Worm (Caenorhabditis elegans): ENCODE measurements around the gene ceh-75.

DNA sequence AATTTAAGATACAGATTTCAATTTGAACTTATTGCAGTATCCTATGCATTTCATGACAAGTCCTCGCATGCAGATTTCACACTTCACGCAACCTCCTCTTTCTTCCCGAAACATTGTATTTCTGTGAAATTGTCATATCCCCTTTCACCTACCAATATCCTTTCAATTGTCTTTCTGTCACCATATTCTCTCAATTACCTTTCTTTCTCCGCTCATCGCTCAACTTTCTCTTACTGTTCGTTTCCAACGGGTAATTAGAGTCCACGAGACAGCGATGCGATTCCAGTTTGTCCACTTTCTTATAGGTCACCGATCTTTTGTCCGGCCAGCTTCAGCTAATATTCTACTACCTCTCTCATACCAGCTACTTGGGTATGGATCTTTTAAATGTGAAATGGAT, 31.3 kb downstream of the ceh-75 start, which contains the start of gene mam-5:
- TF ChIP-seq ama-1 (optimal IDR thresholded peaks at IDR 0.05) (no peak), ama-1 (GFP tag; optimal IDR thresholded peaks at IDR 0.05) (no peak), ztf-28 (GFP tag; IDR thresholded peaks at IDR 0.05) (no peak), C17E4.6 (GFP tag; IDR thresholded peaks at IDR 0.05) (no peak), sea-2 (GFP tag; IDR thresholded peaks at IDR 0.05) (no peak), nfya-1 (tag; optimal IDR thresholded peaks at IDR 0.05; ENCODE audit: borderline replicate concordance, insufficient read depth) (no peak), athp-1 (tag; optimal IDR thresholded peaks at IDR 0.05) (no peak)
